Worm (Caenorhabditis elegans) whole organism, young adult: ENCODE data around the gene col-168.
A peak's percentile ranks its signal among the peaks of the same experiment; 100 is the strongest.

Experiments
- B0035.1 ChIP-seq: sonication (generic microtip); optimal IDR thresholded peaks from 2 replicates; lab custom pipeline; 2016; ENCODE audit warnings: missing genetic modification characterization, mild to moderate bottlenecking, missing compliant biosample characterization, missing genotype, missing genetic modification reagents
- C17E4.6 ChIP-seq: fragments of 200-800 bp; sonication (Bioruptor generic); IDR thresholded peaks from 2 replicates; pipeline ENCODE4 v1.3.6; 2022; ENCODE audit warnings: missing genetic modification reagents, missing genetic modification characterization, missing compliant biosample characterization
- F10E7.11 ChIP-seq: sonication (generic microtip); optimal IDR thresholded peaks from 2 replicates; lab custom pipeline; 2017; ENCODE audit warnings: mild to moderate bottlenecking, missing genetic modification characterization, moderate library complexity, missing compliant biosample characterization
- F33H1.4 ChIP-seq: fragments of 200-800 bp; sonication (Bioruptor generic); IDR thresholded peaks from 2 replicates; pipeline ENCODE4 v1.3.6; 2022; ENCODE audit warnings: missing genetic modification reagents, missing genetic modification characterization, missing compliant biosample characterization
- F39B2.1 ChIP-seq: fragments of 200-800 bp; sonication (Bioruptor generic); IDR thresholded peaks from 2 replicates; pipeline ENCODE4 v1.3.6; 2022; ENCODE audit warnings: missing genetic modification reagents, missing genetic modification characterization, missing compliant biosample characterization
- F49E8.2 ChIP-seq: sonication (generic microtip); optimal IDR thresholded peaks from 3 replicates; lab custom pipeline; 2017; ENCODE audit warnings: missing genetic modification characterization, mild to moderate bottlenecking, missing compliant biosample characterization, antibody characterized with exemption, moderate library complexity; ENCODE audit not compliant: insufficient read depth
- F55B11.4 ChIP-seq: sonication (generic microtip); optimal IDR thresholded peaks from 2 replicates; lab custom pipeline; 2016; ENCODE audit warnings: missing compliant biosample characterization, missing genetic modification characterization, borderline replicate concordance; ENCODE audit not compliant: insufficient read depth
- F57C9.4 ChIP-seq: sonication (generic microtip); optimal IDR thresholded peaks from 2 replicates; lab custom pipeline; 2017; ENCODE audit warnings: mild to moderate bottlenecking, missing genetic modification characterization, missing compliant biosample characterization
- T26A5.8 ChIP-seq: sonication (generic microtip); optimal IDR thresholded peaks from 2 replicates; lab custom pipeline; 2016; ENCODE audit warnings: missing genetic modification characterization, missing compliant biosample characterization
- Y56A3A.18 ChIP-seq: fragments of 200-800 bp; sonication (Bioruptor generic); IDR thresholded peaks from 2 replicates; pipeline ENCODE4 v1.3.6; 2022; ENCODE audit warnings: missing genetic modification reagents, missing genetic modification characterization, missing compliant biosample characterization
- Y79H2A.3 ChIP-seq: fragments of 200-800 bp; sonication (Bioruptor generic); conservative IDR thresholded peaks from 2 replicates; pipeline ENCODE4 v1.3.6; 2022; ENCODE audit warnings: missing genetic modification reagents, missing genetic modification characterization, missing compliant biosample characterization
- ZK185.1 ChIP-seq: sonication (generic microtip); optimal IDR thresholded peaks from 2 replicates; lab custom pipeline; 2016; ENCODE audit warnings: mild to moderate bottlenecking, missing genetic modification characterization, missing compliant biosample characterization; ENCODE audit not compliant: poor library complexity, severe bottlenecking
- atf-7 ChIP-seq: sonication (generic microtip); optimal IDR thresholded peaks from 2 replicates; lab custom pipeline; 2017; ENCODE audit warnings: mild to moderate bottlenecking, missing genetic modification characterization, missing compliant biosample characterization
- attf-3 ChIP-seq: fragments of 200-800 bp; sonication (Bioruptor generic); conservative IDR thresholded peaks from 2 replicates; pipeline ENCODE4 v1.3.6; 2022; ENCODE audit warnings: missing genetic modification reagents, missing genetic modification characterization, missing compliant biosample characterization
- attf-6 ChIP-seq: fragments of 200-800 bp; sonication (Bioruptor generic); IDR thresholded peaks from 2 replicates; pipeline ENCODE4 v1.3.6; 2022; ENCODE audit warnings: missing genetic modification reagents, missing genetic modification characterization, missing compliant biosample characterization
- cebp-1 ChIP-seq, 2 experiments: fragments of 200-800 bp in 1 of 2; sonication (Bioruptor generic) in 1 of 2; sonication (generic microtip) in 1 of 2; IDR thresholded peaks in 1 of 2; optimal IDR thresholded peaks in 1 of 2; 2 replicates each; pipeline versions ENCODE4 v1.3.6 to Lab custom; 2017 to 2022; ENCODE audit warnings: missing compliant biosample characterization in 2 of 2, missing genetic modification characterization in 2 of 2, mild to moderate bottlenecking in 1 of 2, missing genetic modification reagents in 1 of 2, moderate library complexity in 1 of 2
- ceh-79 ChIP-seq: sonication (generic microtip); optimal IDR thresholded peaks from 2 replicates; lab custom pipeline; 2017; ENCODE audit warnings: mild to moderate bottlenecking, missing genetic modification characterization, missing compliant biosample characterization
- dpl-1 ChIP-seq: fragments of 150-350 bp; optimal IDR thresholded peaks from 2 replicates; lab custom pipeline; 2014; ENCODE audit warnings: missing biosample characterization, missing genetic modification reagents, missing genetic modification characterization
- egl-18 ChIP-seq: fragments of 200-800 bp; sonication (Bioruptor generic); IDR thresholded peaks from 2 replicates; pipeline ENCODE4 v1.3.6; 2022; ENCODE audit warnings: missing genetic modification reagents, missing genetic modification characterization, missing compliant biosample characterization
- egl-44 ChIP-seq: fragments of 200-800 bp; sonication (Bioruptor generic); IDR thresholded peaks from 2 replicates; pipeline ENCODE4 v1.3.6; 2022; ENCODE audit warnings: missing genetic modification reagents, missing genetic modification characterization, missing compliant biosample characterization
- ekl-4 ChIP-seq: fragments of 200-800 bp; sonication (Bioruptor generic); IDR thresholded peaks from 2 replicates; pipeline ENCODE4 v1.3.6; 2022; ENCODE audit warnings: missing genetic modification reagents, missing genetic modification characterization, missing compliant biosample characterization
- hlh-12 ChIP-seq: sonication (generic microtip); optimal IDR thresholded peaks from 2 replicates; lab custom pipeline; 2016; ENCODE audit warnings: missing genetic modification characterization, missing compliant biosample characterization
- lag-1 ChIP-seq: fragments of 200-800 bp; sonication (Bioruptor generic); IDR thresholded peaks from 2 replicates; pipeline ENCODE4 v1.3.6; 2022; ENCODE audit warnings: missing genetic modification reagents, missing genetic modification characterization, missing compliant biosample characterization
- let-526 ChIP-seq: fragments of 200-800 bp; sonication (Bioruptor generic); IDR thresholded peaks from 2 replicates; pipeline ENCODE4 v1.3.6; 2022; ENCODE audit warnings: missing genetic modification reagents, missing genetic modification characterization, missing compliant biosample characterization
- lin-35 ChIP-seq, 3 experiments: fragments of 150-350 bp in 2 of 3; sonication (generic microtip) in 1 of 3; optimal IDR thresholded peaks; 2 replicates each; lab custom pipeline; 2014 to 2018; ENCODE audit warnings: missing biosample characterization in 3 of 3, missing genetic modification characterization in 3 of 3, missing genetic modification reagents in 3 of 3
- lsl-1 ChIP-seq: fragments of 200-800 bp; sonication (Bioruptor generic); optimal IDR thresholded peaks from 2 replicates; lab custom pipeline; 2018; ENCODE audit warnings: mild to moderate bottlenecking, missing genetic modification characterization, moderate library complexity, missing compliant biosample characterization
- madf-6 ChIP-seq: fragments of 200-800 bp; sonication (Bioruptor generic); IDR thresholded peaks from 2 replicates; pipeline ENCODE4 v1.3.6; 2022; ENCODE audit warnings: missing genetic modification reagents, missing genetic modification characterization, missing compliant biosample characterization
- mcd-1 ChIP-seq: fragments of 200-800 bp; sonication (Bioruptor generic); IDR thresholded peaks from 2 replicates; pipeline ENCODE4 v1.3.6; 2022; ENCODE audit warnings: missing genetic modification reagents, missing genetic modification characterization, missing compliant biosample characterization
- mel-28 ChIP-seq: sonication (generic microtip); optimal IDR thresholded peaks from 2 replicates; lab custom pipeline; 2016; ENCODE audit warnings: borderline replicate concordance, mild to moderate bottlenecking, missing genetic modification characterization, missing compliant biosample characterization
- mes-4 ChIP-seq: sonication (generic microtip); optimal IDR thresholded peaks from 2 replicates; lab custom pipeline; 2016; ENCODE audit warnings: missing genotype, missing genetic modification characterization, missing compliant biosample characterization
- nfya-2 ChIP-seq: fragments of 200-800 bp; sonication (Bioruptor generic); IDR thresholded peaks from 2 replicates; pipeline ENCODE4 v1.3.6; 2022; ENCODE audit warnings: missing genetic modification reagents, missing genetic modification characterization, missing compliant biosample characterization
- nhr-179 ChIP-seq: sonication (generic microtip); optimal IDR thresholded peaks from 2 replicates; lab custom pipeline; 2016; ENCODE audit warnings: mild to moderate bottlenecking, missing genetic modification characterization, missing compliant biosample characterization
- nhr-27 ChIP-seq: fragments of 200-800 bp; sonication (Bioruptor generic); optimal IDR thresholded peaks from 2 replicates; lab custom pipeline; 2018; ENCODE audit warnings: mild to moderate bottlenecking, missing genetic modification characterization, moderate library complexity, missing compliant biosample characterization
- rec-8 ChIP-seq, 2 experiments: sonication (generic microtip); optimal IDR thresholded peaks; 2 replicates each; lab custom pipeline; 2016; ENCODE audit warnings: mild to moderate bottlenecking in 2 of 2, missing genetic modification characterization in 2 of 2, missing genetic modification reagents in 2 of 2, missing genotype in 2 of 2, missing biosample characterization in 1 of 2, missing compliant biosample characterization in 1 of 2, moderate library complexity in 1 of 2
- repo-1 ChIP-seq: sonication (generic microtip); optimal IDR thresholded peaks from 2 replicates; lab custom pipeline; 2017; ENCODE audit warnings: mild to moderate bottlenecking, missing genetic modification characterization, missing compliant biosample characterization
- sea-2 ChIP-seq: fragments of 200-800 bp; sonication (Bioruptor generic); IDR thresholded peaks from 2 replicates; pipeline ENCODE4 v1.3.6; 2022; ENCODE audit warnings: missing genetic modification characterization, missing compliant biosample characterization
- snpc-1.1 ChIP-seq: sonication (generic microtip); optimal IDR thresholded peaks from 2 replicates; lab custom pipeline; 2017; ENCODE audit warnings: missing genetic modification characterization, mild to moderate bottlenecking, missing compliant biosample characterization, antibody characterized with exemption, moderate library complexity, missing genotype, missing genetic modification reagents; ENCODE audit not compliant: insufficient read depth
- snpc-1.3 ChIP-seq: sonication (generic microtip); optimal IDR thresholded peaks from 2 replicates; lab custom pipeline; 2017; ENCODE audit warnings: missing genetic modification characterization, mild to moderate bottlenecking, missing compliant biosample characterization, antibody characterized with exemption, moderate library complexity, missing genotype, missing genetic modification reagents; ENCODE audit not compliant: insufficient read depth
- snpc-3.4 ChIP-seq: sonication (generic microtip); optimal IDR thresholded peaks from 2 replicates; lab custom pipeline; 2017; ENCODE audit warnings: missing genetic modification characterization, mild to moderate bottlenecking, missing compliant biosample characterization, antibody characterized with exemption, moderate library complexity, missing genotype, missing genetic modification reagents
- tbx-9 ChIP-seq: sonication (generic microtip); optimal IDR thresholded peaks from 2 replicates; lab custom pipeline; 2016; ENCODE audit warnings: borderline replicate concordance, missing genetic modification characterization, inconsistent platforms, missing compliant biosample characterization
- xnd-1 ChIP-seq: sonication (generic microtip); optimal IDR thresholded peaks from 2 replicates; lab custom pipeline; 2016; ENCODE audit warnings: missing genotype, missing genetic modification reagents, missing genetic modification characterization, missing compliant biosample characterization
- zfh-2 ChIP-seq: fragments of 200-800 bp; sonication (Bioruptor generic); conservative IDR thresholded peaks from 2 replicates; pipeline ENCODE4 v1.3.6; 2022; ENCODE audit warnings: missing genetic modification reagents, missing genetic modification characterization, missing compliant biosample characterization
- zim-3 ChIP-seq: sonication (generic microtip); optimal IDR thresholded peaks from 2 replicates; lab custom pipeline; 2017; ENCODE audit warnings: mild to moderate bottlenecking, missing genetic modification characterization, moderate library complexity, missing compliant biosample characterization

col-168 gene

ce11 chrX:6292143-6292542 lies 34.0 kb upstream of the col-168 start (continued):
- peak; percentile 76 to 90 for TF ChIP-seq rec-8 (tag; optimal IDR thresholded peaks at IDR 0.05; lab: Kevin White, UChicago)
- TF ChIP-seq sea-2 (GFP tag; lab: Robert Waterston, UW): no peak
- peak; percentile 79 for TF ChIP-seq ZK185.1 (tag; lab: Kevin White, UChicago)
- TF ChIP-seq C17E4.6 (GFP tag; lab: Robert Waterston, UW): 0 out of 2 replicates have a peak, but pooled peaks have one; percentile 34
- peak; percentile 80 for TF ChIP-seq let-526 (GFP tag; lab: Robert Waterston, UW)
- peak; percentile 75 for TF ChIP-seq ceh-79
- peak; percentile 48; the same call in 1 of the 2 replicates for TF ChIP-seq F39B2.1 (GFP tag; lab: Robert Waterston, UW)
- TF ChIP-seq snpc-1.3 (tag; lab: Kevin White, UChicago): peak; percentile 82
- peak; percentile 77 for TF ChIP-seq ekl-4 (GFP tag; lab: Robert Waterston, UW)
- peak; percentile 76 for TF ChIP-seq F10E7.11 (tag; lab: Kevin White, UChicago)
- TF ChIP-seq egl-44 (GFP tag; lab: Robert Waterston, UW): peak; percentile 93
- TF ChIP-seq lag-1 (GFP tag; lab: Robert Waterston, UW): no peak
- peak; percentile 78 for TF ChIP-seq zim-3 (tag; lab: Kevin White, UChicago)

ce11 chrX:6292812-6293211 lies 33.4 kb upstream of the col-168 start, which contains the start of gene mom-1:
Gene mom-1, plus strand, starts transcription at chrX:6293112.
- TF ChIP-seq mcd-1 (GFP tag; lab: Robert Waterston, UW) (no peak), repo-1 (tag; lab: Kevin White, UChicago) (no peak), dpl-1 (GFP tag; lab: Kevin White, UChicago) (no peak), tbx-9 (no peak), Y56A3A.18 (GFP tag; lab: Robert Waterston, UW) (no peak), snpc-3.4 (tag; lab: Kevin White, UChicago) (no peak)

DNA sequence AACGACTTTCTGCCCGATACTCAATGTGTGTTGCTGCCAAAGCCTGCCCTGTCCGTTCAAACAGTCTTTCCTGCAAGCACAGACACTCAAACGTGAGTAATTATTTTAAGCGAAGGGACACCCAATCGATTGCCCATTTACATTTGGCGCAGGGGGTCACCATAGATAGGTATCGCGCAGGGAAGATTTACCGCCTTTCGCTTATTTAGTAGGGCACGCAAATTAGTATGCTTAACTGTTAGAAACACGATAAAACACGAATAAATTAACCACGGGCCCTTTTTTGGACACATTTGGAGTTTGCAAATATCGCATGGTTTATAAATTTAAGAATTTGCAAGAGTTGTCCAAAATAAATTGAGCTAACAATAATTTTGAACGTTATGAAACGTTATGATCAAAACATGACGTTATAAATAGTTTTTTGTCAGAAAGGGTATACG lies 29.8 kb upstream of the col-168 start:
- TF ChIP-seq madf-6 (GFP tag; lab: Robert Waterston, UW) (no peak), mel-28 (peak; percentile 47), B0035.1 (tag; lab: Kevin White, UChicago) (peak; percentile 97), dpl-1 (GFP tag; lab: Kevin White, UChicago) (peak; percentile 19), T26A5.8 (tag; lab: Kevin White, UChicago) (peak; percentile 55), F57C9.4 (tag; lab: Kevin White, UChicago) (peak; percentile 69), hlh-12 (no peak), cebp-1 (GFP tag; IDR thresholded peaks at IDR 0.05; lab: Robert Waterston, UW) (peak; percentile 82), cebp-1 (tag; optimal IDR thresholded peaks at IDR 0.05; lab: Kevin White, UChicago) (peak; percentile 98), egl-18 (GFP tag; lab: Robert Waterston, UW) (peak; percentile 96), F55B11.4 (tag; lab: Kevin White, UChicago) (no peak), attf-6 (GFP tag; lab: Robert Waterston, UW) (0 out of 2 replicates have a peak, but pooled peaks have one; percentile 54), F33H1.4 (GFP tag; lab: Robert Waterston, UW) (peak; percentile 27; the same call in 1 of the 2 replicates), zfh-2 (GFP tag; lab: Robert Waterston, UW) (no peak; the same call in 1 of the 2 replicates), mes-4 (tag; lab: Kevin White, UChicago) (peak; percentile 27), xnd-1 (no peak), snpc-1.1 (no peak), lsl-1 (GFP tag; lab: Kevin White, UChicago) (peak; percentile 2), atf-7 (tag; lab: Kevin White, UChicago) (peak; percentile 99), Y79H2A.3 (GFP tag; lab: Robert Waterston, UW) (no peak), nhr-27 (tag; lab: Kevin White, UChicago) (peak; percentile 96), F49E8.2 (peak; percentile 30), lin-35 (GFP tag; optimal IDR thresholded peaks at IDR 0.05; lab: Kevin White, UChicago) (peak in 2 of 3 experiments; percentile 94 to 98), let-526 (GFP tag; lab: Robert Waterston, UW) (peak; percentile 94), attf-3 (0 out of 2 replicates have a peak, but pooled peaks have one; percentile 40), nfya-2 (0 out of 2 replicates have a peak, but pooled peaks have one; percentile 72), nhr-179 (tag; lab: Kevin White, UChicago) (peak; percentile 89)
